Fruit fly (Drosophila melanogaster) whole organism, embryonic: Measurements from ENCODE around the gene CG32032.

Experiments
- Abd-B ChIP-seq: fragments of 200-800 bp; sonication (Bioruptor generic); optimal IDR thresholded peaks from 2 replicates; lab custom pipeline; 2018; ENCODE audit warnings: missing biosample characterization, mild to moderate bottlenecking, missing genetic modification characterization, moderate library complexity
- Atf3 ChIP-seq: fragments of 200-800 bp; sonication (Bioruptor generic); optimal IDR thresholded peaks from 3 replicates; lab custom pipeline; 2016; ENCODE audit warnings: missing biosample characterization, missing genetic modification characterization
- B-H1 ChIP-seq: fragments of 200-800 bp; sonication (Bioruptor generic); IDR thresholded peaks from 3 replicates; pipeline ENCODE4 v1.3.6; 2022; ENCODE audit warnings: missing biosample characterization, missing genetic modification characterization
- Blimp-1 ChIP-seq: fragments of 200-800 bp; sonication (Bioruptor generic); optimal IDR thresholded peaks from 3 replicates; lab custom pipeline; 2018; ENCODE audit warnings: missing biosample characterization, missing genetic modification characterization, mild to moderate bottlenecking, moderate library complexity, missing genetic modification reagents
- CG10462 ChIP-seq: fragments of 200-800 bp; sonication (Bioruptor generic); optimal IDR thresholded peaks from 2 replicates; lab custom pipeline; 2016; ENCODE audit warnings: missing biosample characterization, missing genetic modification characterization
- CG11696 ChIP-seq: fragments of 200-800 bp; sonication (Bioruptor generic); IDR thresholded peaks from 2 replicates; pipeline ENCODE4 v1.3.6; 2022; ENCODE audit warnings: missing biosample characterization, missing genetic modification characterization
- CG12071 ChIP-seq: fragments of 200-800 bp; sonication (Bioruptor generic); optimal IDR thresholded peaks from 3 replicates; lab custom pipeline; 2018; ENCODE audit warnings: missing biosample characterization, mild to moderate bottlenecking, missing genetic modification characterization
- CG17385 ChIP-seq: fragments of 200-800 bp; sonication (Bioruptor generic); optimal IDR thresholded peaks from 3 replicates; lab custom pipeline; 2018; ENCODE audit warnings: missing biosample characterization, mild to moderate bottlenecking, missing genetic modification characterization
- CG17912 ChIP-seq: fragments of 200-800 bp; sonication (Bioruptor generic); optimal IDR thresholded peaks from 2 replicates; lab custom pipeline; 2018; ENCODE audit warnings: missing biosample characterization, mild to moderate bottlenecking, missing genetic modification characterization
- CG18262 ChIP-seq: fragments of 200-800 bp; optimal IDR thresholded peaks from 3 replicates; lab custom pipeline; 2019; ENCODE audit warnings: missing biosample characterization, mild to moderate bottlenecking, missing genetic modification characterization, moderate library complexity
- CG2120 ChIP-seq: fragments of 200-800 bp; sonication (Bioruptor generic); optimal IDR thresholded peaks from 3 replicates; lab custom pipeline; 2016; ENCODE audit warnings: missing biosample characterization, missing genetic modification characterization
- CG2202 ChIP-seq: fragments of 200-800 bp; sonication (Bioruptor generic); optimal IDR thresholded peaks from 2 replicates; lab custom pipeline; 2018; ENCODE audit warnings: missing biosample characterization, mild to moderate bottlenecking, missing genetic modification characterization
- CG2712 ChIP-seq: fragments of 200-800 bp; optimal IDR thresholded peaks from 3 replicates; lab custom pipeline; 2019; ENCODE audit warnings: missing biosample characterization, mild to moderate bottlenecking, missing genetic modification characterization, moderate library complexity
- CG2875 ChIP-seq: fragments of 200-800 bp; sonication (Bioruptor generic); optimal IDR thresholded peaks from 2 replicates; lab custom pipeline; 2017; ENCODE audit warnings: missing biosample characterization, mild to moderate bottlenecking, missing genetic modification characterization, missing genetic modification reagents
- CG31224 ChIP-seq: fragments of 200-800 bp; sonication (Bioruptor generic); IDR thresholded peaks from 2 replicates; pipeline ENCODE4 v1.3.6; 2022; ENCODE audit warnings: missing biosample characterization, missing genetic modification characterization
- CG3281 ChIP-seq: fragments of 200-800 bp; sonication (Bioruptor generic); optimal IDR thresholded peaks from 3 replicates; lab custom pipeline; 2017; ENCODE audit warnings: missing biosample characterization, mild to moderate bottlenecking, missing genetic modification characterization
- CG33557 ChIP-seq: fragments of 200-800 bp; sonication (Bioruptor generic); optimal IDR thresholded peaks from 2 replicates; lab custom pipeline; 2019; ENCODE audit warnings: missing biosample characterization, mild to moderate bottlenecking, missing genetic modification characterization, moderate library complexity
- CG43689 ChIP-seq: fragments of 200-800 bp; sonication (Bioruptor generic); IDR thresholded peaks from 2 replicates; pipeline ENCODE4 v1.3.6; 2022; ENCODE audit warnings: missing biosample characterization, missing genetic modification characterization
- CG4820 ChIP-seq: fragments of 200-800 bp; sonication (Bioruptor generic); optimal IDR thresholded peaks from 3 replicates; lab custom pipeline; 2016; ENCODE audit warnings: missing biosample characterization, missing genetic modification characterization
- CG6254 ChIP-seq: fragments of 200-800 bp; sonication (Bioruptor generic); optimal IDR thresholded peaks from 3 replicates; lab custom pipeline; 2017; ENCODE audit warnings: mild to moderate bottlenecking, missing biosample characterization, missing genetic modification reagents, missing genetic modification characterization
- CG6813 ChIP-seq: fragments of 200-800 bp; sonication (Bioruptor generic); optimal IDR thresholded peaks from 2 replicates; lab custom pipeline; 2017; ENCODE audit warnings: missing biosample characterization, missing genetic modification characterization, mild to moderate bottlenecking, moderate library complexity, missing genetic modification reagents
- CG7357 ChIP-seq: fragments of 200-800 bp; sonication (Bioruptor generic); IDR thresholded peaks from 3 replicates; pipeline ENCODE4 v1.3.6; 2022; ENCODE audit warnings: missing biosample characterization, missing genetic modification characterization
- CG8924 ChIP-seq: fragments of 200-800 bp; optimal IDR thresholded peaks from 3 replicates; lab custom pipeline; 2019; ENCODE audit warnings: missing biosample characterization, mild to moderate bottlenecking, missing genetic modification characterization, moderate library complexity
- CG9817 ChIP-seq: fragments of 200-800 bp; sonication (Bioruptor generic); optimal IDR thresholded peaks from 2 replicates; lab custom pipeline; 2018; ENCODE audit warnings: missing biosample characterization, mild to moderate bottlenecking, missing genetic modification characterization, moderate library complexity
- D ChIP-seq, 2 experiments: fragments of 200-800 bp in 1 of 2; fragments of >200 bp in 1 of 2; sonication (Bioruptor generic) in 1 of 2; optimal IDR thresholded peaks; 2 replicates in 1 of 2; 3 replicates in 1 of 2; lab custom pipeline; 2017; ENCODE audit warnings: mild to moderate bottlenecking in 1 of 2, missing biosample characterization in 1 of 2, missing genetic modification characterization in 1 of 2, missing genetic modification reagents in 1 of 2
- Deaf1 ChIP-seq: fragments of 200-800 bp; optimal IDR thresholded peaks from 3 replicates; lab custom pipeline; 2019; ENCODE audit warnings: missing biosample characterization, mild to moderate bottlenecking, missing genetic modification characterization, moderate library complexity
- Dip3 ChIP-seq: fragments of 200-800 bp; sonication (Bioruptor generic); optimal IDR thresholded peaks from 3 replicates; lab custom pipeline; 2016; ENCODE audit warnings: missing biosample characterization, missing genetic modification characterization
- Drgx ChIP-seq: fragments of 200-800 bp; sonication (Bioruptor generic); IDR thresholded peaks from 2 replicates; pipeline ENCODE4 v1.3.6; 2022; ENCODE audit warnings: missing biosample characterization, missing genetic modification characterization
- HLH4C ChIP-seq: fragments of 200-800 bp; sonication (Bioruptor generic); IDR thresholded peaks from 3 replicates; pipeline ENCODE4 v1.3.6; 2022; ENCODE audit warnings: missing biosample characterization, missing genetic modification characterization; ENCODE audit not compliant: partially characterized antibody
- Hsf ChIP-seq: fragments of 200-800 bp; sonication (Bioruptor generic); optimal IDR thresholded peaks from 3 replicates; lab custom pipeline; 2016; ENCODE audit warnings: missing biosample characterization, missing genetic modification characterization
- Lhr ChIP-seq: fragments of 200-800 bp; sonication (Bioruptor generic); optimal IDR thresholded peaks from 3 replicates; lab custom pipeline; 2017; ENCODE audit warnings: mild to moderate bottlenecking, missing biosample characterization, missing genetic modification reagents, missing genetic modification characterization
- MESR4 ChIP-seq: fragments of 200-800 bp; sonication (Bioruptor generic); optimal IDR thresholded peaks from 2 replicates; lab custom pipeline; 2018; ENCODE audit warnings: missing biosample characterization, mild to moderate bottlenecking, missing genetic modification characterization, moderate library complexity
- Mrtf ChIP-seq: fragments of 200-800 bp; sonication (Bioruptor generic); IDR thresholded peaks from 3 replicates; pipeline ENCODE4 v1.3.6; 2022; ENCODE audit warnings: missing biosample characterization, missing genetic modification characterization
- NC2α ChIP-seq: fragments of 200-800 bp; sonication (Bioruptor generic); optimal IDR thresholded peaks from 2 replicates; lab custom pipeline; 2016; ENCODE audit warnings: missing biosample characterization, missing genetic modification characterization
- Nf-YA ChIP-seq: fragments of 200-800 bp; sonication (Bioruptor generic); IDR thresholded peaks from 2 replicates; pipeline ENCODE4 v1.3.6; 2022; ENCODE audit warnings: missing biosample characterization, missing genetic modification characterization
- Ptx1 ChIP-seq: fragments of 200-800 bp; sonication (Bioruptor generic); IDR thresholded peaks from 2 replicates; pipeline ENCODE4 v1.3.6; 2022; ENCODE audit warnings: missing biosample characterization, missing genetic modification characterization
- aop ChIP-seq: fragments of 200-800 bp; sonication (Bioruptor generic); IDR thresholded peaks from 2 replicates; pipeline ENCODE4 v1.3.6; 2022; ENCODE audit warnings: missing biosample characterization, missing genetic modification characterization
- cg ChIP-seq: fragments of 200-800 bp; sonication (Bioruptor generic); optimal IDR thresholded peaks from 3 replicates; lab custom pipeline; 2019; ENCODE audit warnings: missing biosample characterization, mild to moderate bottlenecking, missing genetic modification characterization, moderate library complexity
- chm ChIP-seq: fragments of 200-800 bp; sonication (Bioruptor generic); IDR thresholded peaks from 2 replicates; pipeline ENCODE4 v1.3.6; 2022; ENCODE audit warnings: missing biosample characterization, missing genetic modification characterization
- danr ChIP-seq: fragments of 200-800 bp; sonication (Bioruptor generic); IDR thresholded peaks from 2 replicates; pipeline ENCODE4 v1.3.6; 2022; ENCODE audit warnings: missing biosample characterization, missing genetic modification characterization
- disco-r ChIP-seq: fragments of 200-800 bp; sonication (Bioruptor generic); optimal IDR thresholded peaks from 2 replicates; lab custom pipeline; 2016; ENCODE audit warnings: missing biosample characterization, missing genetic modification characterization
- dpn ChIP-seq, 2 experiments: fragments of 200-800 bp; sonication (Bioruptor generic); optimal IDR thresholded peaks; 3 replicates each; lab custom pipeline; 2016; ENCODE audit warnings: missing biosample characterization in 2 of 2, missing genetic modification characterization in 2 of 2
- gem ChIP-seq: fragments of 200-800 bp; sonication (Bioruptor generic); optimal IDR thresholded peaks from 2 replicates; lab custom pipeline; 2019; ENCODE audit warnings: missing biosample characterization, mild to moderate bottlenecking, missing genetic modification characterization, moderate library complexity
- maf-S ChIP-seq: fragments of 200-800 bp; sonication (Bioruptor generic); optimal IDR thresholded peaks from 2 replicates; lab custom pipeline; 2016; ENCODE audit warnings: missing biosample characterization, missing genetic modification characterization
- sima ChIP-seq: fragments of 200-800 bp; sonication (Bioruptor generic); optimal IDR thresholded peaks from 2 replicates; lab custom pipeline; 2016; ENCODE audit warnings: missing biosample characterization, missing genetic modification characterization
- sob ChIP-seq: fragments of 200-800 bp; sonication (Bioruptor generic); IDR thresholded peaks from 2 replicates; pipeline ENCODE4 v1.3.6; 2022; ENCODE audit warnings: missing biosample characterization, missing genetic modification characterization
- stc ChIP-seq: fragments of 200-800 bp; sonication (Bioruptor generic); IDR thresholded peaks from 2 replicates; pipeline ENCODE4 v1.3.6; 2022; ENCODE audit warnings: missing biosample characterization, missing genetic modification characterization
- stwl ChIP-seq: fragments of 200-800 bp; sonication (Bioruptor generic); optimal IDR thresholded peaks from 3 replicates; lab custom pipeline; 2018; ENCODE audit warnings: missing biosample characterization, mild to moderate bottlenecking, missing genetic modification characterization, moderate library complexity
- trh ChIP-seq: fragments of 200-800 bp; sonication (Bioruptor generic); optimal IDR thresholded peaks from 2 replicates; lab custom pipeline; 2016; ENCODE audit warnings: missing biosample characterization, missing genetic modification characterization
- twi ChIP-seq: fragments of 200-800 bp; optimal IDR thresholded peaks from 2 replicates; lab custom pipeline; 2019; ENCODE audit warnings: missing biosample characterization, mild to moderate bottlenecking, missing genetic modification characterization, moderate library complexity

The CG32032 gene

DNA sequence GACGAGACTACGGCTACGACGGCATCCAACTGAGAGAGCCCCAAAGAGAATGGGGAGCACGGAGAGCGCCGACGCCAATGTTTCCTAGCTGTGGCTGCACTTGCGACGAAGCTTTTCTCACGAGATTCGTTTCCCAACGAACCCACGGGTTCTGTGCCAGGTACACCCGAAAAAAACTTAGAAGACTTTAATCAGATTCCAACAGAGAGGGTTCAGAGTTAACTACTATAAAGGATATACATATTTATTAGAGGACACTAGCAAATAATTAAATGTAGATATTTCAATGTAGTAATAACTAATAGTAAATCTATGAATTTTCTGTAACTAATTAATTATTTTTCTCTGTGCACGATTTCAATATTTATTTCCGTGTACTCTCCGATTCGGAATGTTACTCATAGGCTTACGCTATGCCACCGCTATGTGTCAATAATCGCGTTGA lies 26.8 kb upstream of the CG32032 start, which contains the start of gene Argk1 (continued):
- TF ChIP-seq Blimp-1 (no peak), CG31224 (GFP tag; lab: Robert Waterston, UW) (0 out of 2 replicates have a peak, but pooled peaks have one; percentile 31), CG18262 (tag; lab: Kevin White, UChicago) (peak; percentile 38), CG8924 (tag; lab: Kevin White, UChicago) (peak; percentile 76), CG7357 (GFP tag; lab: Robert Waterston, UW) (0 out of 3 replicates have a peak, but pooled peaks have one; percentile 25), D (optimal IDR thresholded peaks at IDR 0.05; lab: Kevin White, UChicago) (no peak), D (GFP tag; optimal IDR thresholded peaks at IDR 0.05; lab: Kevin White, UChicago) (no peak), NC2α (no peak), Ptx1 (GFP tag; lab: Robert Waterston, UW) (peak; percentile 69), CG11696 (GFP tag; lab: Robert Waterston, UW) (0 out of 2 replicates have a peak, but pooled peaks have one; percentile 41), CG17912 (GFP tag; lab: Kevin White, UChicago) (no peak), Nf-YA (GFP tag; lab: Robert Waterston, UW) (no peak; the same call in 1 of the 2 replicates), Hsf (GFP tag; lab: Kevin White, UChicago) (peak; percentile 47), cg (GFP tag; lab: Kevin White, UChicago) (no peak), CG2202 (tag; lab: Kevin White, UChicago) (no peak), Lhr (no peak), CG12071 (no peak), CG33557 (GFP tag; lab: Kevin White, UChicago) (no peak), CG43689 (no peak), sima (GFP tag; lab: Kevin White, UChicago) (no peak), maf-S (no peak), Abd-B (GFP tag; lab: Kevin White, UChicago) (no peak), chm (GFP tag; lab: Robert Waterston, UW) (no peak), stc (GFP tag; lab: Robert Waterston, UW) (peak; percentile 48; the same call in 1 of the 2 replicates), dpn (GFP tag; optimal IDR thresholded peaks at IDR 0.05; lab: Kevin White, UChicago) (peak; percentile 28 to 63), CG17385 (GFP tag; lab: Kevin White, UChicago) (peak; percentile 43), danr (GFP tag; lab: Robert Waterston, UW) (no peak), aop (no peak), CG4820 (no peak), CG9817 (tag; lab: Kevin White, UChicago) (peak; percentile 40), Deaf1 (tag; lab: Kevin White, UChicago) (peak; percentile 68), B-H1 (GFP tag; lab: Robert Waterston, UW) (peak; percentile 39; the same call in 1 of the 3 replicates), Dip3 (GFP tag; lab: Kevin White, UChicago) (peak; percentile 49), Mrtf (peak; percentile 13; the same call in 1 of the 3 replicates), gem (tag; lab: Kevin White, UChicago) (peak; percentile 77), Drgx (GFP tag; lab: Robert Waterston, UW) (peak; percentile 87), CG2120 (GFP tag; lab: Kevin White, UChicago) (peak; percentile 85), CG3281 (GFP tag; lab: Kevin White, UChicago) (peak; percentile 41), twi (no peak), trh (GFP tag; lab: Kevin White, UChicago) (no peak), CG6254 (GFP tag; lab: Kevin White, UChicago) (no peak), disco-r (GFP tag; lab: Kevin White, UChicago) (no peak), CG10462 (no peak), stwl (tag; lab: Kevin White, UChicago) (no peak), Atf3 (GFP tag; lab: Kevin White, UChicago) (no peak), CG2875 (GFP tag; lab: Kevin White, UChicago) (no peak), MESR4 (GFP tag; lab: Kevin White, UChicago) (no peak), CG6813 (GFP tag; lab: Kevin White, UChicago) (no peak), sob (peak; percentile 66), HLH4C (GFP tag; lab: Robert Waterston, UW) (no peak), CG2712 (peak; percentile 40)
